Worm (Caenorhabditis elegans): ENCODE measurements around the gene npr-39.
A peak's percentile ranks its signal among the peaks of the same experiment; 100 is the strongest.

npr-39 gene

DNA sequence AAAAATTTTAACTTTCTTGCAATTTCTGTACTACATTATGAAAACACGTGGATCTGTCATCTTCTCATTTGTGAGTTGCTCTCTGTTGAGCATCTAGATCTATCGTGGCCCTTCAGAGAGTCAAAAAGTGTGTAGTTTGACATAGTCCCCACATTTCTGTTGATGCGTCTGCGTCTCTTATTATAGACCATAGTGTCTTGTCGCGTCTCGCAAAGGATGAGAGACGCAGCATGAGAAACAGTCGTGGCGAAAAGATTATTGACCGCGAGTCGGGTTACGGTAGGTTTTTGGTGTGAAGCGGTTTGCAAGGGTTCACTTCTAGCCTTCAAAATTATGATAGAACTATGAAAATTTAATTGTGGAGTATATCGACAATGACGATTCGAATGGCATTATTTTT is 24.6 kb upstream of the npr-39 start:
- peak; percentile 23 for TF ChIP-seq ceh-27 (GFP tag; optimal IDR thresholded peaks at IDR 0.05)
- TF ChIP-seq F10E7.11 (tag; optimal IDR thresholded peaks at IDR 0.05): no peak
- TF ChIP-seq pbrm-1 (GFP tag; IDR thresholded peaks at IDR 0.05): peak; percentile 55
- peak; percentile 21 for TF ChIP-seq tbp1 (GFP tag; optimal IDR thresholded peaks at IDR 0.05)
- TF ChIP-seq dox-1 (GFP tag; IDR thresholded peaks at IDR 0.05): peak; percentile 36; the same call in 1 of the 2 replicates
- no peak for TF ChIP-seq F37B4.10 (GFP tag; IDR thresholded peaks at IDR 0.05)
- no peak for TF ChIP-seq cebp-1 (GFP tag; IDR thresholded peaks at IDR 0.05)
- TF ChIP-seq cebp-1 (tag; optimal IDR thresholded peaks at IDR 0.05): peak; percentile 50
- peak; percentile 35; the same call in 1 of the 2 replicates for TF ChIP-seq mcd-1 (GFP tag; IDR thresholded peaks at IDR 0.05)
- peak; percentile 14 for TF ChIP-seq pha-4 (tag; optimal IDR thresholded peaks at IDR 0.05)
- peak; percentile 6 for TF ChIP-seq unc-62 (GFP tag; optimal IDR thresholded peaks at IDR 0.05)
- TF ChIP-seq hmg-1.2 (GFP tag; IDR thresholded peaks at IDR 0.05): peak; percentile 94
- no peak for TF ChIP-seq F55B11.4 (tag; optimal IDR thresholded peaks at IDR 0.05; ENCODE audit: borderline replicate concordance, insufficient read depth)
- 0 out of 2 replicates have a peak, but pooled peaks have one; percentile 20 for TF ChIP-seq C06A6.2 (GFP tag; conservative IDR thresholded peaks at IDR 0.05)
- peak; percentile 5 for TF ChIP-seq lin-54 (GFP tag; optimal IDR thresholded peaks at IDR 0.05)
- TF ChIP-seq F49E8.2 (tag; optimal IDR thresholded peaks at IDR 0.05; ENCODE audit: insufficient read depth): no peak
- peak; percentile 53 for TF ChIP-seq K12H6.12 (tag; optimal IDR thresholded peaks at IDR 0.05)

DNA sequence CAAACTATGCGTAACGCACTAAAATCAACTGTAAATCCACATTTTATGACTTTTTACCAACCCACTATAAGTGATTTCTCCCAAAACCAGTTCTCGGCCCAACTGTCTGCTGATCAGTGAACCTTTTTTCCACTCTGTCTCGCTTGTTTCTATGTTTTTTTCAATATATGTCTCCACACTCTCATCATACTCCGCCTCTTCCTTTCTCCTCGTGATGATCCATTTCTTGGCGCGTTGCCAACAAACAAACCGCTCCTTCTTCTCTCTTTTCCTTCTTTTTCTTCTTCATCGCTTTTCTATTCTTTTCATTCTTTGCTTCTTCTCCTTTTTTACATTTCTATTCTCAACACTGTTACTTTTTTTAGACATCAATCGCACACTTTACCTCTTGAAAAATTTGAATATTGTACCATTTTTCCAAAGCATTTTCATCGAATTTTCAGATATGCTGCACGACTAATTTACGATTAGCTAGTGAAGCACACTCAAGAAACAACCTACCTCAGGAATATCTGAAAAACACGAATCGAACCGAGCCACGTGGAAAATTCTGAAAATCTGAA is 23.6 kb upstream of the npr-39 start, which contains the start of gene T06E8.8:
TSS of gene T06E8.8 (plus strand) at position 513 of the 563 bp plus-strand sequence.
- TF ChIP-seq sptf-2 (GFP tag; optimal IDR thresholded peaks at IDR 0.05) (no peak), F49E8.2 (tag; optimal IDR thresholded peaks at IDR 0.05; ENCODE audit: insufficient read depth) (no peak), pbrm-1 (GFP tag; IDR thresholded peaks at IDR 0.05) (no peak), F37B4.10 (GFP tag; IDR thresholded peaks at IDR 0.05) (no peak), pha-4 (tag; optimal IDR thresholded peaks at IDR 0.05) (no peak), T07F8.4 (tag; optimal IDR thresholded peaks at IDR 0.05) (no peak), tbp1 (GFP tag; optimal IDR thresholded peaks at IDR 0.05) (peak; percentile 24), Y53G8AR.9 (GFP tag; conservative IDR thresholded peaks at IDR 0.05) (no peak), zfh-2 (GFP tag; conservative IDR thresholded peaks at IDR 0.05) (no peak), lin-40 (tag; optimal IDR thresholded peaks at IDR 0.05) (peak; percentile 77), ztf-6 (GFP tag; IDR thresholded peaks at IDR 0.05) (no peak), cebp-2 (GFP tag; IDR thresholded peaks at IDR 0.05) (no peak), snpc-4 (GFP tag; optimal IDR thresholded peaks at IDR 0.05) (no peak), snpc-4 (tag; optimal IDR thresholded peaks at IDR 0.05) (no peak), lin-54 (GFP tag; optimal IDR thresholded peaks at IDR 0.05) (no peak), dox-1 (GFP tag; IDR thresholded peaks at IDR 0.05) (no peak), Y67H2A.10 (GFP tag; conservative IDR thresholded peaks at IDR 0.05) (no peak), egrh-3 (GFP tag; IDR thresholded peaks at IDR 0.05) (peak; percentile 25; the same call in 1 of the 2 replicates), rpc-1 (optimal IDR thresholded peaks at IDR 0.05) (no peak), rpc-1 (tag; optimal IDR thresholded peaks at IDR 0.05) (no peak), ztf-25 (GFP tag; IDR thresholded peaks at IDR 0.05) (no peak), somi-1 (GFP tag; optimal IDR thresholded peaks at IDR 0.05) (peak; percentile 75), K12H6.12 (tag; optimal IDR thresholded peaks at IDR 0.05) (peak; percentile 40), athp-1 (tag; optimal IDR thresholded peaks at IDR 0.05) (no peak), mcd-1 (GFP tag; IDR thresholded peaks at IDR 0.05) (peak; percentile 28; the same call in 1 of the 2 replicates), aptf-3 (GFP tag; IDR thresholded peaks at IDR 0.05) (no peak), hmg-1.2 (GFP tag; IDR thresholded peaks at IDR 0.05) (peak; percentile 41; the same call in 1 of the 2 replicates), ztf-28 (GFP tag; IDR thresholded peaks at IDR 0.05) (no peak), F57A8.1 (GFP tag; optimal IDR thresholded peaks at IDR 0.05) (no peak), zim-3 (tag; optimal IDR thresholded peaks at IDR 0.05) (no peak), ztf-26 (tag; optimal IDR thresholded peaks at IDR 0.05) (peak; percentile 53), die-1 (tag; optimal IDR thresholded peaks at IDR 0.05) (no peak), nhr-27 (tag; optimal IDR thresholded peaks at IDR 0.05) (no peak), lin-35 (GFP tag; optimal IDR thresholded peaks at IDR 0.05) (peak in 1 of 3 experiments; percentile 25), ceh-27 (GFP tag; optimal IDR thresholded peaks at IDR 0.05) (peak; percentile 25), tlf-1 (GFP tag; optimal IDR thresholded peaks at IDR 0.05) (no peak), nhr-120 (GFP tag; IDR thresholded peaks at IDR 0.05) (no peak), C06A6.2 (GFP tag; conservative IDR thresholded peaks at IDR 0.05) (peak; percentile 61; the same call in 1 of the 2 replicates), ama-1 (optimal IDR thresholded peaks at IDR 0.05) (no peak), ama-1 (GFP tag; optimal IDR thresholded peaks at IDR 0.05) (no peak), cebp-1 (GFP tag; IDR thresholded peaks at IDR 0.05) (no peak), cebp-1 (tag; optimal IDR thresholded peaks at IDR 0.05) (peak; percentile 42)

Data from whole organism, young adult.